Worm (Caenorhabditis elegans): ENCODE measurements around the gene Y75B8A.37.

DNA sequence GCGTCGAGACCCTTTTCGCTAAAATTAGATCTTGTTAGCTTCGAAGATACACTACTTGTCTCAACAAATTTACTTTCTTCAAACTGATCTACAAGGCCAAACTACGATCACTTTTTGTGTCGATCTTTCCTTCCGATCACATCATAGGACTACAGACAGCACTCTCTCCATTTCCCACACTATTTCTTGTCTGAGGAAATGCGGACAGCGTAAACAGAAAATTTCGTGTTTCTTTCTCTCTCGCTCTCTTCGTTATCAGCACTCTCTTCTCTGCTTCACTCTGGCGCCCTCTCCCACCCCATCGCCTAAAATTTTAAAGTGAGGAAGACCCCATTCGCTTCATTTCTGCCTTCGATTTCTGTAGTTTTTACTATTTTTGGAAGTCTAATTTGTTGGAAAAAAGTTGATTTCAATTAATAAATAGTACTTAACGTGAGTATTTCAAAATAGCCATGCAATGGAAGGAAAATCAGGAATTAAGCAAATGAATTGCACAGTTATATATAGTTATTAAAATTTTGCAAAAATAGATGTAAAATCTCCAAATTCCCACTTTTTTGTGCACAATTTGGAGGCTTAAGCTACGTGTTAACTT, 20.2 kb downstream of the Y75B8A.37 start:
- TF ChIP-seq nhr-12 (tag; optimal IDR thresholded peaks at IDR 0.05) (no peak), C34F6.9 (tag; optimal IDR thresholded peaks at IDR 0.05) (peak; percentile 81)

All from whole organism, L2 larva.